Fruit fly (Drosophila melanogaster): Measurements from ENCODE around the gene ttk.
A peak's percentile ranks its signal among the peaks of the same experiment; 100 is the strongest.

ttk gene

DNA sequence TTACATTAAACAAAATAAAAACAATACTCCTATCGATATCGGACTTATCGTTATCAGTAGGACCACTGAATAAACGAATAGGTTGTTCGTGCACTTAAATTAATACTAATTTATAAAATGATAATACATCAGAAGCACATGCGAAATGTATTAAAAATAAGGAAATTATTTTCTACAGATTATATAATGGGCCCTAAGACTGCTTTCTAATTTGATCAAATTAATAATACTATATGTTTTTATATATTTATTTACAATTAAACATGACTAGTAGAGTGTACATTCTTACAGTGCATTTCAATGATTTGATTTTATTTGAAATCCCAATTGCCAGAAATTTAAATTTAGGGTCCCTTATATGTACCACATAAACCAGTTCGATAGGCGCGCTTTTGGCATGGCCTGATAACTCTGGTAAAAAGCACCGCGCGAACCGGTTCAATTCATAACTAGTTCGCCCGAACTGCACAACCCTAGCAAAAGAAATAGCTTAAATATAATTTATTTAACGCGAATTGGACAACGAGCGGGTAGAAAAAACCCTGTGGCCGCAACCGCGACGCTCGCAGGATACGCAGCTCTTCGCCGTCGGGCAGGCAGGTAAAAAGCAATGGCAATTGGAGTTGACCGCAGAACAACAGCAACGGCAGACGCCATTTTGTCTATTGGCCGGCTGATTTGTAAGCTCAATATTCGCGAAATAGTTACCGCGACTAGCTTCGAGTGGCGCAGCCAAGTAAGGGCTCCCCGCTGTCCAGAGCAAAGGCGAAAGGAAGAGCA is 63.1 kb downstream of the ttk start, which contains the start of the genes CG2126 and faf (continued):
- TF ChIP-seq dm (GFP tag; optimal IDR thresholded peaks at IDR 0.05): peak; percentile 11
- TF ChIP-seq CG13287 (GFP tag; IDR thresholded peaks at IDR 0.05; ENCODE audit: partially characterized antibody): peak; percentile 61; the same call in 1 of the 2 replicates
- peak; percentile 34 for TF ChIP-seq Atf-2 (GFP tag; optimal IDR thresholded peaks at IDR 0.05)
- peak; percentile 79 for TF ChIP-seq Dek (tag; optimal IDR thresholded peaks at IDR 0.05)
- TF ChIP-seq danr (GFP tag; IDR thresholded peaks at IDR 0.05): peak; percentile 61; the same call in 1 of the 2 replicates
- TF ChIP-seq CG13296 (GFP tag; optimal IDR thresholded peaks at IDR 0.05): peak; percentile 76
- no peak for TF ChIP-seq CG10274 (GFP tag; optimal IDR thresholded peaks at IDR 0.05)
- TF ChIP-seq Hmx (GFP tag; optimal IDR thresholded peaks at IDR 0.05): no peak
- TF ChIP-seq pzg (GFP tag; optimal IDR thresholded peaks at IDR 0.05): peak; percentile 57
- peak; percentile 71 for TF ChIP-seq CG1233 (GFP tag; optimal IDR thresholded peaks at IDR 0.05)
- TF ChIP-seq CG15269 (tag; optimal IDR thresholded peaks at IDR 0.05): peak; percentile 84
- peak; percentile 78 for TF ChIP-seq fd3F (GFP tag; optimal IDR thresholded peaks at IDR 0.05)
- no peak for TF ChIP-seq sqz (GFP tag; optimal IDR thresholded peaks at IDR 0.05)
- TF ChIP-seq nau (GFP tag; optimal IDR thresholded peaks at IDR 0.05): no peak
- TF ChIP-seq CG4328 (GFP tag; optimal IDR thresholded peaks at IDR 0.05): peak; percentile 73
- peak; percentile 73 for TF ChIP-seq CG11247 (GFP tag; IDR thresholded peaks at IDR 0.05)
- TF ChIP-seq phol (tag; optimal IDR thresholded peaks at IDR 0.05): peak; percentile 90
- peak; percentile 50 for TF ChIP-seq esg (GFP tag; conservative IDR thresholded peaks at IDR 0.05)
- TF ChIP-seq Doc3 (GFP tag; IDR thresholded peaks at IDR 0.05; ENCODE audit: partially characterized antibody): 0 out of 3 replicates have a peak, but pooled peaks have one; percentile 45
- TF ChIP-seq CG6254 (GFP tag; optimal IDR thresholded peaks at IDR 0.05): peak; percentile 26
- peak; percentile 82 for TF ChIP-seq CG14014 (GFP tag; IDR thresholded peaks at IDR 0.05)
- TF ChIP-seq CoRest (tag; optimal IDR thresholded peaks at IDR 0.05): peak; percentile 86
- TF ChIP-seq jigr1 (GFP tag; IDR thresholded peaks at IDR 0.05): peak; percentile 60; the same call in 2 of the 3 replicates
- TF ChIP-seq trh (GFP tag; optimal IDR thresholded peaks at IDR 0.05): peak; percentile 63
- peak; percentile 56; the same call in 2 of the 3 replicates for TF ChIP-seq B-H1 (GFP tag; IDR thresholded peaks at IDR 0.05)
- no peak for TF ChIP-seq ato (GFP tag; IDR thresholded peaks at IDR 0.05; ENCODE audit: partially characterized antibody)
- peak; percentile 63; the same call in 3 of the 4 replicates for TF ChIP-seq Dll (GFP tag; IDR thresholded peaks at IDR 0.05; ENCODE audit: partially characterized antibody)
- peak; percentile 26 for TF ChIP-seq CG4854 (GFP tag; optimal IDR thresholded peaks at IDR 0.05)
- TF ChIP-seq Ssrp (tag; optimal IDR thresholded peaks at IDR 0.05): peak; percentile 80
- TF ChIP-seq Meics (GFP tag; optimal IDR thresholded peaks at IDR 0.05): peak; percentile 74
- TF ChIP-seq CG15696 (tag; optimal IDR thresholded peaks at IDR 0.05): peak; percentile 73
- no peak for TF ChIP-seq CG10959 (GFP tag; IDR thresholded peaks at IDR 0.05)
- no peak for TF ChIP-seq yki (optimal IDR thresholded peaks at IDR 0.05)
- TF ChIP-seq CG17328 (GFP tag; IDR thresholded peaks at IDR 0.05): peak; percentile 76
- peak; percentile 31 for TF ChIP-seq Side (GFP tag; optimal IDR thresholded peaks at IDR 0.05)
- TF ChIP-seq slbo (GFP tag; IDR thresholded peaks at IDR 0.05): peak; percentile 86
- peak; percentile 77 for TF ChIP-seq CG2120 (GFP tag; optimal IDR thresholded peaks at IDR 0.05)
- peak; percentile 51 for TF ChIP-seq E2f2 (GFP tag; IDR thresholded peaks at IDR 0.05)
- TF ChIP-seq en (GFP tag; optimal IDR thresholded peaks at IDR 0.05): no peak
- TF ChIP-seq Mad (GFP tag; optimal IDR thresholded peaks at IDR 0.05): no peak
- TF ChIP-seq Abd-B (GFP tag; optimal IDR thresholded peaks at IDR 0.05): peak; percentile 81
- peak; percentile 21 for TF ChIP-seq CG3065 (GFP tag; optimal IDR thresholded peaks at IDR 0.05)
- peak; percentile 52; the same call in 1 of the 2 replicates for TF ChIP-seq CG4730 (GFP tag; IDR thresholded peaks at IDR 0.05)
- peak; percentile 67 for TF ChIP-seq fd96Cb (tag; optimal IDR thresholded peaks at IDR 0.05)
- peak; percentile 71 for TF ChIP-seq CG7556 (GFP tag; optimal IDR thresholded peaks at IDR 0.05)
- peak; percentile 63 for TF ChIP-seq CG10654 (GFP tag; optimal IDR thresholded peaks at IDR 0.05)
- TF ChIP-seq bbx (GFP tag; IDR thresholded peaks at IDR 0.05; ENCODE audit: partially characterized antibody): peak; percentile 26; the same call in 1 of the 2 replicates
- TF ChIP-seq Lim3 (GFP tag; IDR thresholded peaks at IDR 0.05): no peak
- peak; percentile 13 for TF ChIP-seq CG16863 (GFP tag; optimal IDR thresholded peaks at IDR 0.05)

All from whole organism, embryonic.